Worm (Caenorhabditis elegans) whole organism, late embryonic: ENCODE measurements around the gene srx-60.

ENCODE experiments used
- ceh-45 ChIP-seq: fragments of 200-800 bp; sonication (Bioruptor generic); IDR thresholded peaks from 2 replicates; pipeline ENCODE4 v1.3.6; 2022; ENCODE audit warnings: missing genetic modification reagents, missing genetic modification characterization, missing compliant biosample characterization
- che-1 ChIP-seq: sonication (generic microtip); optimal IDR thresholded peaks from 2 replicates; lab custom pipeline; 2016; ENCODE audit warnings: mild to moderate bottlenecking, missing genetic modification characterization, missing compliant biosample characterization
- eyg-1 ChIP-seq: sonication (generic microtip); optimal IDR thresholded peaks from 2 replicates; lab custom pipeline; 2016; ENCODE audit warnings: missing genotype, missing genetic modification characterization, missing compliant biosample characterization
- hlh-13 ChIP-seq: fragments of 200-800 bp; sonication (Bioruptor generic); optimal IDR thresholded peaks from 2 replicates; lab custom pipeline; 2018; ENCODE audit warnings: mild to moderate bottlenecking, missing genetic modification characterization, missing compliant biosample characterization
- hlh-8 ChIP-seq: sonication (generic microtip); optimal IDR thresholded peaks from 2 replicates; lab custom pipeline; 2016; ENCODE audit warnings: missing genotype, missing genetic modification characterization, missing compliant biosample characterization
- nhr-11 ChIP-seq: fragments of 150-350 bp; optimal IDR thresholded peaks from 2 replicates; lab custom pipeline; 2014; ENCODE audit warnings: missing biosample characterization, missing genetic modification characterization
- pros-1 ChIP-seq: fragments of 150-350 bp; optimal IDR thresholded peaks from 2 replicates; lab custom pipeline; 2014; ENCODE audit warnings: missing biosample characterization, missing genetic modification reagents, missing genetic modification characterization
- rnt-1 ChIP-seq: sonication (generic microtip); optimal IDR thresholded peaks from 2 replicates; lab custom pipeline; 2016; ENCODE audit warnings: missing genetic modification characterization, missing compliant biosample characterization
- unc-55 ChIP-seq: sonication (generic microtip); optimal IDR thresholded peaks from 2 replicates; lab custom pipeline; 2017; ENCODE audit warnings: missing biosample characterization, missing genetic modification reagents, missing genetic modification characterization
- zip-5 ChIP-seq: sonication (generic microtip); optimal IDR thresholded peaks from 2 replicates; lab custom pipeline; 2016; ENCODE audit warnings: missing genetic modification characterization, missing compliant biosample characterization

- no peak for TF ChIP-seq unc-55
- no peak for TF ChIP-seq hlh-8 (tag; lab: Kevin White, UChicago)
- no peak for TF ChIP-seq nhr-11 (tag; lab: Kevin White, UChicago)
- TF ChIP-seq hlh-13 (GFP tag; lab: Kevin White, UChicago), result no peak
- no peak for TF ChIP-seq pros-1 (tag; lab: Kevin White, UChicago)
- no peak for TF ChIP-seq rnt-1 (tag; lab: Kevin White, UChicago)
- TF ChIP-seq che-1, result no peak
- TF ChIP-seq eyg-1 (tag; lab: Kevin White, UChicago), result no peak
- TF ChIP-seq zip-5 (tag; lab: Kevin White, UChicago), result no peak
- no peak for TF ChIP-seq ceh-45 (GFP tag; lab: Robert Waterston, UW)
Observed at ce11 chrV:7408520-7408919, 7.8 kb downstream of the srx-60 start, which contains the start of gene srt-6.
